Fruit fly (Drosophila melanogaster) whole organism, prepupa: ENCODE results near the gene gzl.

ENCODE experiments used
- CG10631 ChIP-seq: fragments of 200-800 bp; sonication (Bioruptor generic); optimal IDR thresholded peaks from 2 replicates; lab custom pipeline; 2016; ENCODE audit warnings: missing biosample characterization, missing genetic modification characterization
- CG10669 ChIP-seq: fragments of 200-800 bp; sonication (Bioruptor generic); optimal IDR thresholded peaks from 3 replicates; lab custom pipeline; 2018; ENCODE audit warnings: missing biosample characterization, mild to moderate bottlenecking, missing genetic modification characterization, moderate library complexity
- CG11294 ChIP-seq: fragments of 200-800 bp; sonication (Bioruptor generic); IDR thresholded peaks from 2 replicates; pipeline ENCODE4 v1.3.6; 2022; ENCODE audit warnings: missing biosample characterization, missing genetic modification characterization
- CG11902 ChIP-seq: fragments of 200-800 bp; sonication (Bioruptor generic); optimal IDR thresholded peaks from 3 replicates; lab custom pipeline; 2016; ENCODE audit warnings: missing biosample characterization, missing genetic modification characterization
- CG15336 ChIP-seq: fragments of 200-800 bp; sonication (Bioruptor generic); IDR thresholded peaks from 2 replicates; pipeline ENCODE4 v1.3.6; 2022; ENCODE audit warnings: missing biosample characterization, missing genetic modification characterization
- CG1621 ChIP-seq: fragments of 200-800 bp; sonication (Bioruptor generic); optimal IDR thresholded peaks from 3 replicates; lab custom pipeline; 2018; ENCODE audit warnings: missing biosample characterization, mild to moderate bottlenecking, missing genetic modification characterization
- CG16779 ChIP-seq: fragments of 200-800 bp; sonication (Bioruptor generic); optimal IDR thresholded peaks from 3 replicates; lab custom pipeline; 2017; ENCODE audit warnings: missing biosample characterization, mild to moderate bottlenecking, missing genetic modification characterization
- CG3032 ChIP-seq: fragments of 200-800 bp; optimal IDR thresholded peaks from 2 replicates; lab custom pipeline; 2019; ENCODE audit warnings: missing biosample characterization, mild to moderate bottlenecking, missing genetic modification characterization, moderate library complexity
- CG31627 ChIP-seq: fragments of 200-800 bp; sonication (Bioruptor generic); optimal IDR thresholded peaks from 3 replicates; lab custom pipeline; 2016; ENCODE audit warnings: missing biosample characterization, missing genetic modification characterization
- CG32006 ChIP-seq: fragments of 200-800 bp; sonication (Bioruptor generic); optimal IDR thresholded peaks from 3 replicates; lab custom pipeline; 2017; ENCODE audit warnings: missing biosample characterization, mild to moderate bottlenecking, missing genetic modification characterization
- CG34406 ChIP-seq: fragments of 200-800 bp; sonication (Bioruptor generic); optimal IDR thresholded peaks from 3 replicates; lab custom pipeline; 2016; ENCODE audit warnings: missing biosample characterization, missing genetic modification characterization
- CG3919 ChIP-seq: fragments of 200-800 bp; sonication (Bioruptor generic); optimal IDR thresholded peaks from 3 replicates; lab custom pipeline; 2016; ENCODE audit warnings: missing biosample characterization, missing genetic modification characterization
- CG4318 ChIP-seq: fragments of 200-800 bp; sonication (Bioruptor generic); optimal IDR thresholded peaks from 3 replicates; lab custom pipeline; 2017; ENCODE audit warnings: missing biosample characterization, mild to moderate bottlenecking, missing genetic modification characterization
- CG6163 ChIP-seq: fragments of 200-800 bp; sonication (Bioruptor generic); IDR thresholded peaks from 3 replicates; pipeline ENCODE4 v1.3.6; 2022; ENCODE audit warnings: missing biosample characterization, missing genetic modification characterization
- CG6276 ChIP-seq: fragments of 200-800 bp; sonication (Bioruptor generic); optimal IDR thresholded peaks from 2 replicates; lab custom pipeline; 2017; ENCODE audit warnings: missing biosample characterization, mild to moderate bottlenecking, missing genetic modification characterization
- CG6792 ChIP-seq: fragments of 200-800 bp; sonication (Bioruptor generic); optimal IDR thresholded peaks from 3 replicates; lab custom pipeline; 2016; ENCODE audit warnings: missing biosample characterization, missing genetic modification characterization
- CG6854 ChIP-seq: fragments of 200-800 bp; sonication (Bioruptor generic); optimal IDR thresholded peaks from 2 replicates; lab custom pipeline; 2017; ENCODE audit warnings: missing biosample characterization, mild to moderate bottlenecking, missing genetic modification characterization
- CG7368 ChIP-seq: fragments of 200-800 bp; sonication (Bioruptor generic); optimal IDR thresholded peaks from 3 replicates; lab custom pipeline; 2016; ENCODE audit warnings: missing biosample characterization, missing genetic modification characterization
- CG8119 ChIP-seq: fragments of 200-800 bp; sonication (Bioruptor generic); IDR thresholded peaks from 3 replicates; pipeline ENCODE4 v1.3.6; 2022; ENCODE audit warnings: missing biosample characterization, missing genetic modification characterization
- CG8319 ChIP-seq: fragments of 200-800 bp; sonication (Bioruptor generic); optimal IDR thresholded peaks from 3 replicates; lab custom pipeline; 2016; ENCODE audit warnings: missing biosample characterization, missing genetic modification characterization
- CG8632 ChIP-seq: fragments of 200-800 bp; sonication (Bioruptor generic); optimal IDR thresholded peaks from 3 replicates; lab custom pipeline; 2016; ENCODE audit warnings: missing biosample characterization, missing genetic modification characterization
- CG9139 ChIP-seq: fragments of 200-800 bp; sonication (Bioruptor generic); optimal IDR thresholded peaks from 3 replicates; lab custom pipeline; 2017; ENCODE audit warnings: missing biosample characterization, mild to moderate bottlenecking, missing genetic modification characterization
- Eip93F ChIP-seq: fragments of 200-800 bp; sonication (Bioruptor generic); optimal IDR thresholded peaks from 2 replicates; lab custom pipeline; 2016; ENCODE audit warnings: missing biosample characterization, mild to moderate bottlenecking, missing genetic modification characterization
- Ets21C ChIP-seq: fragments of 200-800 bp; sonication (Bioruptor generic); optimal IDR thresholded peaks from 3 replicates; lab custom pipeline; 2016; ENCODE audit warnings: missing biosample characterization, missing genetic modification characterization
- Ets96B ChIP-seq: fragments of 200-800 bp; optimal IDR thresholded peaks from 2 replicates; lab custom pipeline; 2019; ENCODE audit warnings: missing biosample characterization, mild to moderate bottlenecking, missing genetic modification characterization, moderate library complexity
- Gug ChIP-seq: fragments of 200-800 bp; sonication (Bioruptor generic); IDR thresholded peaks from 2 replicates; pipeline ENCODE4 v1.3.6; 2022; ENCODE audit warnings: missing biosample characterization, missing genetic modification characterization
- Hr38 ChIP-seq: sonication (Bioruptor generic); optimal IDR thresholded peaks from 2 replicates; lab custom pipeline; 2016; ENCODE audit warnings: missing biosample characterization, missing genetic modification characterization
- Hr39 ChIP-seq: fragments of 200-800 bp; sonication (Bioruptor generic); optimal IDR thresholded peaks from 2 replicates; lab custom pipeline; 2016; ENCODE audit warnings: missing biosample characterization, missing genetic modification characterization
- Hr4 ChIP-seq: fragments of 200-800 bp; sonication (Bioruptor generic); optimal IDR thresholded peaks from 3 replicates; lab custom pipeline; 2016; ENCODE audit warnings: missing biosample characterization, missing genetic modification characterization
- Lpt ChIP-seq: fragments of 200-800 bp; sonication (Bioruptor generic); optimal IDR thresholded peaks from 3 replicates; lab custom pipeline; 2016; ENCODE audit warnings: missing biosample characterization, missing genetic modification characterization
- Met ChIP-seq: fragments of 200-800 bp; sonication (Bioruptor generic); optimal IDR thresholded peaks from 3 replicates; lab custom pipeline; 2016; ENCODE audit warnings: missing biosample characterization, missing genetic modification characterization
- OdsH ChIP-seq: fragments of 200-800 bp; sonication (Bioruptor generic); optimal IDR thresholded peaks from 3 replicates; lab custom pipeline; 2016; ENCODE audit warnings: missing biosample characterization, missing genetic modification characterization
- Smox ChIP-seq: fragments of 200-800 bp; sonication (Bioruptor generic); optimal IDR thresholded peaks from 3 replicates; lab custom pipeline; 2016; ENCODE audit warnings: missing biosample characterization, missing genetic modification characterization
- Sox102F ChIP-seq: fragments of 200-800 bp; sonication (Bioruptor generic); optimal IDR thresholded peaks from 2 replicates; lab custom pipeline; 2016; ENCODE audit warnings: missing biosample characterization, mild to moderate bottlenecking, missing genetic modification characterization
- Sox15 ChIP-seq: fragments of 200-800 bp; sonication (Bioruptor generic); optimal IDR thresholded peaks from 3 replicates; lab custom pipeline; 2016; ENCODE audit warnings: missing biosample characterization, missing genetic modification characterization
- achi ChIP-seq: fragments of 200-800 bp; sonication (Bioruptor generic); optimal IDR thresholded peaks from 3 replicates; lab custom pipeline; 2016; ENCODE audit warnings: missing biosample characterization, missing genetic modification characterization
- acj6 ChIP-seq: fragments of 200-800 bp; sonication (Bioruptor generic); optimal IDR thresholded peaks from 3 replicates; lab custom pipeline; 2016; ENCODE audit warnings: missing biosample characterization, missing genetic modification characterization
- cyc ChIP-seq: fragments of 200-800 bp; sonication (Bioruptor generic); optimal IDR thresholded peaks from 3 replicates; lab custom pipeline; 2016; ENCODE audit warnings: missing biosample characterization, missing genetic modification characterization
- dsx ChIP-seq: fragments of 200-800 bp; optimal IDR thresholded peaks from 3 replicates; lab custom pipeline; 2019; ENCODE audit warnings: missing biosample characterization, mild to moderate bottlenecking, missing genetic modification characterization, moderate library complexity; ENCODE audit not compliant: poor library complexity, severe bottlenecking
- eg ChIP-seq: fragments of 200-800 bp; sonication (Bioruptor generic); IDR thresholded peaks from 3 replicates; pipeline ENCODE4 v1.3.6; 2022; ENCODE audit warnings: missing biosample characterization, missing genetic modification characterization
- esn ChIP-seq: fragments of 200-800 bp; sonication (Bioruptor generic); optimal IDR thresholded peaks from 2 replicates; lab custom pipeline; 2016; ENCODE audit warnings: missing biosample characterization, mild to moderate bottlenecking, missing genetic modification characterization, moderate library complexity
- fd59A ChIP-seq: fragments of 200-800 bp; sonication (Bioruptor generic); optimal IDR thresholded peaks from 2 replicates; lab custom pipeline; 2017; ENCODE audit warnings: missing biosample characterization, mild to moderate bottlenecking, missing genetic modification characterization, missing genetic modification reagents
- fd85E ChIP-seq: fragments of 200-800 bp; sonication (Bioruptor generic); optimal IDR thresholded peaks from 3 replicates; lab custom pipeline; 2016; ENCODE audit warnings: missing biosample characterization, missing genetic modification characterization
- fkh ChIP-seq: fragments of 200-800 bp; sonication (Bioruptor generic); optimal IDR thresholded peaks from 3 replicates; lab custom pipeline; 2017; ENCODE audit warnings: missing biosample characterization, mild to moderate bottlenecking, missing genetic modification characterization, moderate library complexity
- net ChIP-seq: fragments of 200-800 bp; sonication (Bioruptor generic); optimal IDR thresholded peaks from 3 replicates; lab custom pipeline; 2016; ENCODE audit warnings: missing biosample characterization, missing genetic modification characterization
- salr ChIP-seq, 2 experiments: fragments of 200-800 bp; sonication (Bioruptor generic); optimal IDR thresholded peaks; 3 replicates each; lab custom pipeline; 2016 to 2018; ENCODE audit warnings: missing biosample characterization in 2 of 2, missing genetic modification characterization in 2 of 2, mild to moderate bottlenecking in 1 of 2
- spab ChIP-seq: fragments of 200-800 bp; sonication (Bioruptor generic); optimal IDR thresholded peaks from 2 replicates; lab custom pipeline; 2017; ENCODE audit warnings: missing biosample characterization, mild to moderate bottlenecking, missing genetic modification characterization, missing genetic modification reagents
- ss ChIP-seq, 2 experiments: fragments of 200-800 bp; sonication (Bioruptor generic); optimal IDR thresholded peaks; 2 replicates in 1 of 2; 3 replicates in 1 of 2; lab custom pipeline; 2017 to 2018; ENCODE audit warnings: mild to moderate bottlenecking in 2 of 2, missing biosample characterization in 2 of 2, missing genetic modification characterization in 2 of 2, moderate library complexity in 1 of 2
- svp ChIP-seq: fragments of 200-800 bp; sonication (Bioruptor generic); peaks from one replicate; lab custom pipeline; 2016; ENCODE audit warnings: missing biosample characterization, missing genetic modification characterization
- topi ChIP-seq: fragments of 200-800 bp; sonication (Bioruptor generic); optimal IDR thresholded peaks from 3 replicates; lab custom pipeline; 2016; ENCODE audit warnings: missing biosample characterization, missing genetic modification characterization
- vri ChIP-seq: fragments of 200-800 bp; sonication (Bioruptor generic); optimal IDR thresholded peaks from 3 replicates; lab custom pipeline; 2016; ENCODE audit warnings: missing biosample characterization, mild to moderate bottlenecking, missing genetic modification characterization

gzl gene

DNA sequence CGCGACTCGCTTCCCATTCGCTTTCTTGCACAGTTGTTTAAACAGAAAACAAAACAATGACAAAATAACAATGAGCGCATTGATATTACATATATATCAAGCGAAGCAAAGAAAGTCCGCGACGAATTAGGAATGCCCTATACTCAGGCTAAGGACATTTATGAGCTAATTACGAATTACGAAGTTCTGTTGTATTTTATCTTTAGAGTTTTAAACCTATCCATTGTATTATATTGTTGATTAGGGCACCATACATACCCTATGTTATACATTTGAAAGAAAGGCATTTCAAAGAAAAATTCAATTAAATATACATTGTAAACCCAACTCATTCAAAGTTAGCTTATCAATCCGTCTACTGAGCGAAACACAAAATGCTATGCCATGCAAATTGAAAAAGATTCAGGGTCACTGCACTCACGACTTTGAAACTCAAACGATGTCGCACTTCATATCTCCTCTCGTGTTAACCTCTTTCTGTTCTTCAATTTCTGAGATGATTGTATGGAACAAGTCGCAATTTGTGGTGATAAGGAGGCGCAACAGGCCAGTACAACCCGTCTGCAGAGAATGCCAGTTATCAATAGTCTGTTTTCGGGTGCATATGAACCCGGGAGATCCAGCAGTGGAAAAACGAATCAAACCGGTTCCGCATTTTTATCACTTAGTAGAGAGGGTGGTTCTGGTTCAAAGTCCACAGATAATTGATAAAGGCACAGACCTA is 13.0 kb downstream of the gzl start:
- peak; percentile 70 for TF ChIP-seq Ets21C (GFP tag; lab: Kevin White, UChicago)
- TF ChIP-seq acj6: peak; percentile 70
- TF ChIP-seq CG9139 (GFP tag; lab: Kevin White, UChicago): no peak
- peak; percentile 80 for TF ChIP-seq Sox102F (GFP tag; lab: Kevin White, UChicago)
- peak; percentile 48 for TF ChIP-seq CG10631 (GFP tag; lab: Kevin White, UChicago)
- TF ChIP-seq fd85E (GFP tag; lab: Kevin White, UChicago): no peak
- peak; percentile 51 for TF ChIP-seq Hr4 (GFP tag; lab: Kevin White, UChicago)
- TF ChIP-seq CG8632 (GFP tag; lab: Kevin White, UChicago): peak; percentile 61
- TF ChIP-seq Ets96B: peak; percentile 53
- TF ChIP-seq CG1621 (tag; lab: Kevin White, UChicago): no peak
- peak; percentile 78 for TF ChIP-seq Hr39 (GFP tag; lab: Kevin White, UChicago)
- peak; percentile 48 for TF ChIP-seq OdsH (GFP tag; lab: Kevin White, UChicago)
- TF ChIP-seq CG32006 (GFP tag; lab: Kevin White, UChicago): peak; percentile 55
- peak; percentile 43 for TF ChIP-seq fkh
- TF ChIP-seq CG8119 (GFP tag; lab: Robert Waterston, UW): 0 out of 3 replicates have a peak, but pooled peaks have one; percentile 10
- peak; percentile 11 for TF ChIP-seq CG4318 (GFP tag; lab: Kevin White, UChicago)
- peak; percentile 85 for TF ChIP-seq esn (GFP tag; lab: Kevin White, UChicago)
- no peak for TF ChIP-seq CG15336 (GFP tag; lab: Robert Waterston, UW)
- peak; percentile 78 for TF ChIP-seq Smox (GFP tag; lab: Kevin White, UChicago)
- no peak for TF ChIP-seq CG6854 (GFP tag; lab: Kevin White, UChicago)
- no peak for TF ChIP-seq CG11294 (GFP tag; lab: Robert Waterston, UW)
- TF ChIP-seq CG6276 (GFP tag; lab: Kevin White, UChicago): no peak
- peak; percentile 45 for TF ChIP-seq Sox15 (GFP tag; lab: Kevin White, UChicago)
- TF ChIP-seq eg (GFP tag; lab: Robert Waterston, UW): no peak
- TF ChIP-seq CG6792 (GFP tag; lab: Kevin White, UChicago): peak; percentile 67
- peak; percentile 92 for TF ChIP-seq vri
- TF ChIP-seq CG11902 (GFP tag; lab: Kevin White, UChicago): peak; percentile 61
- no peak for TF ChIP-seq Hr38 (GFP tag; lab: Kevin White, UChicago)
- peak in 1 of 2 experiments; percentile 19 for TF ChIP-seq ss (GFP tag; optimal IDR thresholded peaks at IDR 0.05; lab: Kevin White, UChicago)
- no peak for TF ChIP-seq CG6163 (GFP tag; lab: Robert Waterston, UW)
- no peak for TF ChIP-seq Lpt
- peak; percentile 82 for TF ChIP-seq CG31627 (GFP tag; lab: Kevin White, UChicago)
- peak; percentile 67 for TF ChIP-seq CG34406 (GFP tag; lab: Kevin White, UChicago)
- peak; percentile 62 for TF ChIP-seq cyc (GFP tag; lab: Kevin White, UChicago)
- no peak for TF ChIP-seq CG3919 (GFP tag; lab: Kevin White, UChicago)
- TF ChIP-seq Eip93F (GFP tag; lab: Kevin White, UChicago): peak; percentile 54
- TF ChIP-seq net: peak; percentile 38
- TF ChIP-seq svp (GFP tag; lab: Kevin White, UChicago): peak; percentile 91
- peak; percentile 8 for TF ChIP-seq spab (GFP tag; lab: Kevin White, UChicago)
- TF ChIP-seq CG10669: peak; percentile 48
- peak; percentile 62 for TF ChIP-seq achi
- peak; percentile 35 for TF ChIP-seq CG7368 (GFP tag; lab: Kevin White, UChicago)
- TF ChIP-seq CG3032 (tag; lab: Kevin White, UChicago): peak; percentile 44
- peak; percentile 24 for TF ChIP-seq fd59A
- no peak for TF ChIP-seq CG16779
- TF ChIP-seq topi (GFP tag; lab: Kevin White, UChicago): peak; percentile 76
- peak; percentile 10 for TF ChIP-seq CG8319 (GFP tag; lab: Kevin White, UChicago)
- TF ChIP-seq salr (GFP tag; optimal IDR thresholded peaks at IDR 0.05; lab: Kevin White, UChicago): peak in 1 of 2 experiments; percentile 10
- TF ChIP-seq Gug: no peak
- peak; percentile 73 for TF ChIP-seq dsx (GFP tag; lab: Kevin White, UChicago)
- TF ChIP-seq Met (GFP tag; lab: Kevin White, UChicago): peak; percentile 78
